Fruit fly (Drosophila melanogaster) Kc167 (cell line): ENCODE measurements around the gene prd1.

ENCODE experiments used
- h ChIP-seq: fragments of >200 bp; optimal IDR thresholded peaks from 3 replicates; lab custom pipeline; 2018; ENCODE audit warnings: missing external identifiers
- insv ChIP-seq: fragments of >200 bp; optimal IDR thresholded peaks from 3 replicates; lab custom pipeline; 2018; ENCODE audit warnings: missing external identifiers
- psq ChIP-seq: fragments of >200 bp; optimal IDR thresholded peaks from 2 replicates; lab custom pipeline; 2017; ENCODE audit warnings: missing external identifiers
- ttk ChIP-seq: sonication (Bioruptor generic); optimal IDR thresholded peaks from 2 replicates; lab custom pipeline; 2017; ENCODE audit warnings: missing external identifiers

DNA sequence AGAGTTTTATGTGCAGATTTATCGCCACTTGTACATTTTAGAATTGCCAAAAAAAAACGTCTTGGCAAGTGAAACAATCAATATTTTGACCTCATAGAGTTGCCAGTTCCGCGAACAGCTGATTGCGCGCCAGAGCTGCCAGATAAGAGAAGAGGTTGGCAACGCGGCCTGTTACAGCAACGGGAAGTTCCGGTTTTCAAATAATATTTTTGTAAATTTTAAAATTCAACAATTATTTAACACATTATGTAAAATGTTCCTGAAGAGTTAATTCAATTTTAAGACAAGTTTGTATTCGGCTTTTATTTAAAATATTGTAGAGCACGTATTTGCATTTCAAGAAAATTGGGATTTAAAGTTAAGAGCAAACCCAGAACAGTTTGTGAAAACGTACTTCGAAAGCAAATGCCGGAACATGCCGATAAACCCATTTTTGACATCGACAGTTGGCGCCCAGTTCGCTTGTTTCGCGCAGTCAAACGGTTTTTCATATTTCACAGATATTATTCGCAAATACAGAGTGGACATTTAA lies at the start of gene prd1, which contains the start of gene HisCl1:
- TF ChIP-seq ttk, result no peak
- no peak for TF ChIP-seq psq
- TF ChIP-seq insv (lab: Kevin White, UChicago), result no peak
- no peak for TF ChIP-seq h (lab: Kevin White, UChicago)
